Worm (Caenorhabditis elegans): ENCODE results near the gene npp-23.

- no peak for TF ChIP-seq let-607 (tag; optimal IDR thresholded peaks at IDR 0.05)
- no peak for TF ChIP-seq unc-62 (GFP tag; optimal IDR thresholded peaks at IDR 0.05)
- no peak for TF ChIP-seq somi-1 (GFP tag; optimal IDR thresholded peaks at IDR 0.05)
- no peak for TF ChIP-seq rcor-1 (GFP tag; IDR thresholded peaks at IDR 0.05)
- TF ChIP-seq ekl-4 (GFP tag; IDR thresholded peaks at IDR 0.05), result peak; percentile 31; the same call in 1 of the 2 replicates
These were observed 18.7 kb downstream of the npp-23 start for ce11 chrIV:8850807-8851206.
